Worm (Caenorhabditis elegans) whole organism, mixed stage, embryonic: ENCODE results near the gene irld-40.

Experiments
- ces-1 ChIP-seq: fragments of 150-350 bp; optimal IDR thresholded peaks from 2 replicates; lab custom pipeline; 2014; ENCODE audit warnings: missing biosample characterization, missing genetic modification reagents, missing genetic modification characterization
- lin-32 ChIP-seq: fragments of 200-800 bp; sonication (Bioruptor generic); optimal IDR thresholded peaks from 2 replicates; lab custom pipeline; 2018; ENCODE audit warnings: mild to moderate bottlenecking, missing genetic modification characterization, missing compliant biosample characterization
- nhr-12 ChIP-seq: fragments of 150-350 bp; optimal IDR thresholded peaks from 2 replicates; lab custom pipeline; 2014; ENCODE audit warnings: missing biosample characterization, missing genetic modification characterization
- nhr-237 ChIP-seq: fragments of 150-350 bp; optimal IDR thresholded peaks from 2 replicates; lab custom pipeline; 2014; ENCODE audit warnings: missing biosample characterization, missing genetic modification characterization
- nhr-28 ChIP-seq: fragments of 150-350 bp; optimal IDR thresholded peaks from 2 replicates; lab custom pipeline; 2014; ENCODE audit warnings: missing biosample characterization, missing genetic modification characterization
- snpc-4 ChIP-seq: fragments of 150-350 bp; optimal IDR thresholded peaks from 2 replicates; lab custom pipeline; 2014; ENCODE audit warnings: missing biosample characterization, missing genetic modification characterization
- unc-39 ChIP-seq: fragments of 150-350 bp; optimal IDR thresholded peaks from 2 replicates; lab custom pipeline; 2014; ENCODE audit warnings: missing biosample characterization, missing genetic modification characterization
- unc-62 ChIP-seq: fragments of 150-350 bp; optimal IDR thresholded peaks from 2 replicates; lab custom pipeline; 2014; ENCODE audit warnings: missing biosample characterization, missing genetic modification reagents, missing genetic modification characterization

- TF ChIP-seq nhr-28 (tag; lab: Kevin White, UChicago) (no peak), ces-1 (GFP tag; lab: Kevin White, UChicago) (no peak), lin-32 (GFP tag; lab: Kevin White, UChicago) (no peak), unc-62 (GFP tag; lab: Kevin White, UChicago) (no peak), snpc-4 (tag; lab: Kevin White, UChicago) (no peak), unc-39 (no peak), nhr-12 (tag; lab: Kevin White, UChicago) (no peak), nhr-237 (tag; lab: Kevin White, UChicago) (no peak)
Observed at ce11 chrV:1631148-1631547, 31.2 kb upstream of the irld-40 start, which contains the start of gene Y46H3D.8.
